Fruit fly (Drosophila melanogaster): ENCODE results near the gene CG14321.

Gene CG14321

DNA sequence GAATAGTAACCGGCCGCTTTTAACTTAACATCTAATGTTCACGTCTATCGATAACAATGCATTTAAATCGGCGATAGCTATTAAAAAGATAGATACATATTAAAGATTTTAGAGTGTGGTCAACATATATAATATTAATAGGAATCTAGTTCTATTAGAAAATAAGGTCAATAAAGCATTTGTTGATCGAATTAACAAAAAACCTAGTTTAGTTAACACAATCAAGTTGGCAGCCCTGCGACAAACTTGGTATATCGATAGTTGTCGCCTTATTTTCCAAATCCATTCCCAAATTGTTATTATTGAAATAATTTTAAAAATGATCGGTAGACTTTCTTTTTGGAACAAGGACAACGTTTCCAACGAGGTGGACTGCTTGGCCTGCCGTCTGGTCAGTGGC lies 48.5 kb upstream of the CG14321 start, which contains the start of the genes CG31251 and CG31360 (continued):
- TF ChIP-seq zen (tag; optimal IDR thresholded peaks at IDR 0.05) = peak; percentile 19
- TF ChIP-seq bbx (GFP tag; IDR thresholded peaks at IDR 0.05; ENCODE audit: partially characterized antibody) = peak; percentile 73
- no peak for TF ChIP-seq Xrp1 (GFP tag; IDR thresholded peaks at IDR 0.05)
- no peak for TF ChIP-seq bsh (GFP tag; optimal IDR thresholded peaks at IDR 0.05)
- TF ChIP-seq D19A (tag; optimal IDR thresholded peaks at IDR 0.05) = no peak
- no peak for TF ChIP-seq fu2 (GFP tag; optimal IDR thresholded peaks at IDR 0.05)
- TF ChIP-seq knrl (GFP tag; IDR thresholded peaks at IDR 0.05; ENCODE audit: partially characterized antibody) = peak; percentile 82
- no peak for TF ChIP-seq peb (GFP tag; IDR thresholded peaks at IDR 0.05)
- no peak for TF ChIP-seq D (optimal IDR thresholded peaks at IDR 0.05)
- no peak for TF ChIP-seq D (GFP tag; optimal IDR thresholded peaks at IDR 0.05)
- TF ChIP-seq Dip2 (GFP tag; IDR thresholded peaks at IDR 0.05) = no peak
- no peak for TF ChIP-seq emc (GFP tag; optimal IDR thresholded peaks at IDR 0.05)
- no peak for TF ChIP-seq CG3407 (GFP tag; optimal IDR thresholded peaks at IDR 0.05)
- no peak for TF ChIP-seq Atf6 (GFP tag; IDR thresholded peaks at IDR 0.05)
- no peak for TF ChIP-seq CG18599 (GFP tag; optimal IDR thresholded peaks at IDR 0.05)
- no peak for TF ChIP-seq CG8089 (GFP tag; optimal IDR thresholded peaks at IDR 0.05)
- no peak for TF ChIP-seq CG8944 (GFP tag; optimal IDR thresholded peaks at IDR 0.05)
- no peak for TF ChIP-seq CG17829 (tag; optimal IDR thresholded peaks at IDR 0.05)
- TF ChIP-seq CG4328 (GFP tag; optimal IDR thresholded peaks at IDR 0.05) = no peak
- peak; percentile 99 for TF ChIP-seq trem (tag; optimal IDR thresholded peaks at IDR 0.05)
- TF ChIP-seq CG17385 (GFP tag; optimal IDR thresholded peaks at IDR 0.05) = no peak
- TF ChIP-seq CG14441 (GFP tag; IDR thresholded peaks at IDR 0.05) = no peak
- no peak for TF ChIP-seq Adf1 (GFP tag; IDR thresholded peaks at IDR 0.05)
- TF ChIP-seq Dip3 (GFP tag; optimal IDR thresholded peaks at IDR 0.05) = no peak
- TF ChIP-seq CG14710 (tag; optimal IDR thresholded peaks at IDR 0.05) = peak; percentile 37
- no peak for TF ChIP-seq ab (GFP tag; optimal IDR thresholded peaks at IDR 0.05)
- TF ChIP-seq CG1602 (GFP tag; optimal IDR thresholded peaks at IDR 0.05) = no peak
- no peak for TF ChIP-seq CG31365 (tag; optimal IDR thresholded peaks at IDR 0.05)
- TF ChIP-seq br (optimal IDR thresholded peaks at IDR 0.05) = no peak
- no peak for TF ChIP-seq Taf1 (GFP tag; IDR thresholded peaks at IDR 0.05)
- TF ChIP-seq klu (GFP tag; IDR thresholded peaks at IDR 0.05) = no peak
- TF ChIP-seq CG7556 (GFP tag; optimal IDR thresholded peaks at IDR 0.05) = no peak
- TF ChIP-seq vvl (GFP tag; IDR thresholded peaks at IDR 0.05) = no peak
- TF ChIP-seq CG13296 (GFP tag; optimal IDR thresholded peaks at IDR 0.05) = no peak
- peak; percentile 88 for TF ChIP-seq stwl (tag; optimal IDR thresholded peaks at IDR 0.05)
- no peak for TF ChIP-seq CG1603 (tag; optimal IDR thresholded peaks at IDR 0.05)
- TF ChIP-seq psq (GFP tag; optimal IDR thresholded peaks at IDR 0.05) = no peak
- TF ChIP-seq CG31441 (GFP tag; IDR thresholded peaks at IDR 0.05) = no peak
- no peak for TF ChIP-seq Gsc (GFP tag; IDR thresholded peaks at IDR 0.05)
- no peak for TF ChIP-seq ATbp (GFP tag; optimal IDR thresholded peaks at IDR 0.05)
- no peak for TF ChIP-seq dmrt11E (tag; optimal IDR thresholded peaks at IDR 0.05)
- no peak for TF ChIP-seq Meics (GFP tag; optimal IDR thresholded peaks at IDR 0.05)
- peak; percentile 88 for TF ChIP-seq hbn (GFP tag; IDR thresholded peaks at IDR 0.05; ENCODE audit: partially characterized antibody)
- TF ChIP-seq CG17361 (GFP tag; IDR thresholded peaks at IDR 0.05) = no peak
- TF ChIP-seq tin (GFP tag; optimal IDR thresholded peaks at IDR 0.05) = no peak
- no peak for TF ChIP-seq croc (GFP tag; conservative IDR thresholded peaks at IDR 0.05)
- TF ChIP-seq CG12299 (tag; optimal IDR thresholded peaks at IDR 0.05) = no peak
- TF ChIP-seq CHES-1-like (GFP tag; optimal IDR thresholded peaks at IDR 0.05) = no peak
- no peak for TF ChIP-seq gcm (GFP tag; optimal IDR thresholded peaks at IDR 0.05)
- no peak for TF ChIP-seq pho (GFP tag; optimal IDR thresholded peaks at IDR 0.05)
- no peak for TF ChIP-seq CG9727 (GFP tag; optimal IDR thresholded peaks at IDR 0.05)
- no peak for TF ChIP-seq Aef1 (GFP tag; IDR thresholded peaks at IDR 0.05)
- TF ChIP-seq CG10565 (GFP tag; optimal IDR thresholded peaks at IDR 0.05) = no peak
